Fruit fly (Drosophila melanogaster): Measurements from ENCODE around the gene Sur-8.

dm6 chr3R:17379742-17380141 lies 22.6 kb downstream of the Sur-8 start, which contains the start of gene lute:
- no peak for TF ChIP-seq psq (GFP tag; optimal IDR thresholded peaks at IDR 0.05)
- no peak for TF ChIP-seq pan (optimal IDR thresholded peaks at IDR 0.05)
- TF ChIP-seq Vsx2 (GFP tag; optimal IDR thresholded peaks at IDR 0.05; ENCODE audit: partially characterized antibody): peak; percentile 25
- no peak for TF ChIP-seq Abd-B (GFP tag; optimal IDR thresholded peaks at IDR 0.05)
- TF ChIP-seq br (GFP tag; optimal IDR thresholded peaks at IDR 0.05): no peak
- no peak for TF ChIP-seq CG32264 (GFP tag; optimal IDR thresholded peaks at IDR 0.05)
- TF ChIP-seq Dfd (GFP tag; optimal IDR thresholded peaks at IDR 0.05): no peak
